Fruit fly (Drosophila melanogaster) whole organism, prepupa: ENCODE measurements around the gene Arpc4.

Source experiments
- Blimp-1 ChIP-seq: fragments of 200-800 bp; sonication (Bioruptor generic); optimal IDR thresholded peaks from 3 replicates; lab custom pipeline; 2017; ENCODE audit warnings: missing biosample characterization, missing genetic modification characterization, mild to moderate bottlenecking, moderate library complexity, missing genetic modification reagents
- CG11294 ChIP-seq: fragments of 200-800 bp; sonication (Bioruptor generic); IDR thresholded peaks from 2 replicates; pipeline ENCODE4 v1.3.6; 2022; ENCODE audit warnings: missing biosample characterization, missing genetic modification characterization
- CG11762 ChIP-seq: fragments of 200-800 bp; sonication (Bioruptor generic); optimal IDR thresholded peaks from 3 replicates; lab custom pipeline; 2016; ENCODE audit warnings: missing biosample characterization, missing genetic modification characterization; ENCODE audit not compliant: insufficient read depth
- CG3032 ChIP-seq: fragments of 200-800 bp; optimal IDR thresholded peaks from 2 replicates; lab custom pipeline; 2019; ENCODE audit warnings: missing biosample characterization, mild to moderate bottlenecking, missing genetic modification characterization, moderate library complexity
- CG6854 ChIP-seq: fragments of 200-800 bp; sonication (Bioruptor generic); optimal IDR thresholded peaks from 2 replicates; lab custom pipeline; 2017; ENCODE audit warnings: missing biosample characterization, mild to moderate bottlenecking, missing genetic modification characterization
- CG8119 ChIP-seq: fragments of 200-800 bp; sonication (Bioruptor generic); IDR thresholded peaks from 3 replicates; pipeline ENCODE4 v1.3.6; 2022; ENCODE audit warnings: missing biosample characterization, missing genetic modification characterization
- Ets96B ChIP-seq: fragments of 200-800 bp; optimal IDR thresholded peaks from 2 replicates; lab custom pipeline; 2019; ENCODE audit warnings: missing biosample characterization, mild to moderate bottlenecking, missing genetic modification characterization, moderate library complexity
- Hr4 ChIP-seq: fragments of 200-800 bp; sonication (Bioruptor generic); optimal IDR thresholded peaks from 3 replicates; lab custom pipeline; 2016; ENCODE audit warnings: missing biosample characterization, missing genetic modification characterization
- OdsH ChIP-seq: fragments of 200-800 bp; sonication (Bioruptor generic); optimal IDR thresholded peaks from 3 replicates; lab custom pipeline; 2016; ENCODE audit warnings: missing biosample characterization, missing genetic modification characterization

DNA sequence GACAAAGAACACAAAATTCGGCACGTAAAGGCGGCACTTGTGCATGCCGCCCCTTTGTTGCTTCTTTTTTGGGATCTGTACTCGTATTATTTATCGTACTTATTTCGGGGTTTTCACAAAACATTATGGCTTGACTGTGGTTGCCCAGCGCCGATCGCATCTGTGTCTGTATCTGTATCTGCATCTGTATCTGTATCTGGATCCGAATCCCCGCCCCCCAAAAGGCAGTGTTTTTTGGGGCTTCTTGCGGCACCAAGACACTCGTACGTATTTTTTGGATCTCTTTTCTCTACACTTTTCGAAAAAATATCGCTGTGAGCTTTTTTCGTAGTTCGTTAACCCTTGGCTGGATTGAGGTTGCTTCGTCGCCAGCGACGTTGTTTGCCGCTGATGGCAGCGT lies 37.2 kb upstream of the Arpc4 start:
- TF ChIP-seq CG6854 (GFP tag; lab: Kevin White, UChicago) (no peak), Blimp-1 (GFP tag; lab: Kevin White, UChicago) (no peak), CG11294 (GFP tag; lab: Robert Waterston, UW) (no peak), CG11762 (GFP tag; lab: Kevin White, UChicago) (no peak), Ets96B (no peak), OdsH (GFP tag; lab: Kevin White, UChicago) (no peak), Hr4 (GFP tag; lab: Kevin White, UChicago) (no peak), CG8119 (GFP tag; lab: Robert Waterston, UW) (no peak), CG3032 (tag; lab: Kevin White, UChicago) (no peak)
